Worm (Caenorhabditis elegans) whole organism, L4 larva: Measurements from ENCODE around the gene T06E8.2.
"Not testable (repeated sequence)": the region's sequence is repeated elsewhere in the genome, so short reads cannot be mapped to it uniquely, and the experiment has no call there.

ENCODE experiments used
- R02D3.7 ChIP-seq: fragments of 150-350 bp; sonication (generic microtip); optimal IDR thresholded peaks from 3 replicates; lab custom pipeline; 2014; ENCODE audit warnings: missing biosample characterization, missing genetic modification characterization
- T20F7.1 ChIP-seq: fragments of 200-800 bp; sonication (Bioruptor generic); optimal IDR thresholded peaks from 2 replicates; lab custom pipeline; 2018; ENCODE audit warnings: mild to moderate bottlenecking, missing genetic modification characterization, missing compliant biosample characterization
- T26A8.4 ChIP-seq: fragments of 200-800 bp; sonication (Bioruptor generic); IDR thresholded peaks from 2 replicates; pipeline ENCODE4 v1.3.6; 2022; ENCODE audit warnings: missing genetic modification characterization, missing compliant biosample characterization
- Y105C5A.15 ChIP-seq: fragments of 200-800 bp; sonication (Bioruptor generic); IDR thresholded peaks from 2 replicates; pipeline ENCODE4 v1.3.6; 2022; ENCODE audit warnings: missing genetic modification characterization, missing compliant biosample characterization
- Y48G9A.11 ChIP-seq: fragments of 200-800 bp; sonication (Bioruptor generic); IDR thresholded peaks from 2 replicates; pipeline ENCODE4 v1.3.6; 2022; ENCODE audit warnings: missing genetic modification reagents, missing genetic modification characterization, missing compliant biosample characterization
- Y75B8A.6 ChIP-seq: fragments of 200-800 bp; sonication (Bioruptor generic); IDR thresholded peaks from 2 replicates; pipeline ENCODE4 v1.3.6; 2022; ENCODE audit warnings: missing genetic modification reagents, missing genetic modification characterization, missing compliant biosample characterization
- aha-1 ChIP-seq: fragments of 150-350 bp; peaks from one replicate; lab custom pipeline; 2014; ENCODE audit warnings: missing biosample characterization, missing genetic modification characterization
- arid-1 ChIP-seq: fragments of 200-800 bp; sonication (Bioruptor generic); conservative IDR thresholded peaks from 2 replicates; pipeline ENCODE4 v1.3.6; 2022; ENCODE audit warnings: missing genetic modification reagents, missing genetic modification characterization, missing compliant biosample characterization
- ceh-20 ChIP-seq: fragments of 200-800 bp; sonication (Bioruptor generic); IDR thresholded peaks from 2 replicates; pipeline ENCODE4 v1.3.6; 2022; ENCODE audit warnings: missing genetic modification reagents, missing genetic modification characterization, missing compliant biosample characterization
- ceh-28 ChIP-seq: fragments of 150-350 bp; optimal IDR thresholded peaks from 2 replicates; lab custom pipeline; 2014; ENCODE audit warnings: missing biosample characterization, missing genetic modification reagents, missing genetic modification characterization
- ceh-32 ChIP-seq: sonication (generic microtip); optimal IDR thresholded peaks from 2 replicates; lab custom pipeline; 2016; ENCODE audit warnings: mild to moderate bottlenecking, missing genetic modification characterization, missing compliant biosample characterization; ENCODE audit not compliant: poor library complexity
- ceh-44 ChIP-seq: fragments of 200-800 bp; sonication (Bioruptor generic); IDR thresholded peaks from 2 replicates; pipeline ENCODE4 v1.3.6; 2022; ENCODE audit warnings: missing genetic modification reagents, missing genetic modification characterization, missing compliant biosample characterization
- ceh-62 ChIP-seq: sonication (generic microtip); optimal IDR thresholded peaks from 2 replicates; lab custom pipeline; 2017; ENCODE audit warnings: missing biosample characterization, missing genetic modification characterization
- ces-1 ChIP-seq: fragments of 150-350 bp; sonication (generic microtip); optimal IDR thresholded peaks from 4 replicates; lab custom pipeline; 2014; ENCODE audit warnings: missing biosample characterization, missing genetic modification reagents, missing genetic modification characterization
- ctbp-1 ChIP-seq: fragments of 200-800 bp; sonication (Bioruptor generic); IDR thresholded peaks from 2 replicates; pipeline ENCODE4 v1.3.6; 2022; ENCODE audit warnings: missing genetic modification reagents, missing genetic modification characterization, missing compliant biosample characterization
- daf-19 ChIP-seq: fragments of 200-800 bp; sonication (Bioruptor generic); conservative IDR thresholded peaks from 2 replicates; pipeline ENCODE4 v1.3.6; 2022; ENCODE audit warnings: missing genetic modification characterization, missing compliant biosample characterization
- dmd-6 ChIP-seq: fragments of 200-800 bp; sonication (Bioruptor generic); IDR thresholded peaks from 2 replicates; pipeline ENCODE4 v1.3.6; 2022; ENCODE audit warnings: missing genetic modification reagents, missing genetic modification characterization, missing compliant biosample characterization
- dmd-8 ChIP-seq: fragments of 200-800 bp; sonication (Bioruptor generic); IDR thresholded peaks from 2 replicates; pipeline ENCODE4 v1.3.6; 2022; ENCODE audit warnings: missing genetic modification characterization, missing compliant biosample characterization
- dmd-9 ChIP-seq: fragments of 200-800 bp; sonication (Bioruptor generic); IDR thresholded peaks from 2 replicates; pipeline ENCODE4 v1.3.6; 2022; ENCODE audit warnings: missing genetic modification reagents, missing genetic modification characterization, missing compliant biosample characterization
- dve-1 ChIP-seq: sonication (generic microtip); optimal IDR thresholded peaks from 2 replicates; lab custom pipeline; 2017; ENCODE audit warnings: antibody characterized with exemption, mild to moderate bottlenecking, missing genetic modification characterization, missing compliant biosample characterization; ENCODE audit not compliant: insufficient read depth
- egl-43 ChIP-seq: fragments of 200-800 bp; sonication (Bioruptor generic); IDR thresholded peaks from 2 replicates; pipeline ENCODE4 v1.3.6; 2022; ENCODE audit warnings: missing genetic modification reagents, missing genetic modification characterization, missing compliant biosample characterization
- hmg-1.1 ChIP-seq: fragments of 200-800 bp; sonication (Bioruptor generic); IDR thresholded peaks from 2 replicates; pipeline ENCODE4 v1.3.6; 2022; ENCODE audit warnings: missing genetic modification reagents, missing genetic modification characterization, missing compliant biosample characterization
- lin-13 ChIP-seq: fragments of 150-350 bp; optimal IDR thresholded peaks from 2 replicates; lab custom pipeline; 2014; ENCODE audit warnings: missing biosample characterization, missing genetic modification reagents, missing genetic modification characterization
- lin-29 ChIP-seq: fragments of 200-800 bp; sonication (Bioruptor generic); IDR thresholded peaks from 2 replicates; pipeline ENCODE4 v1.3.6; 2022; ENCODE audit warnings: missing genetic modification reagents, missing genetic modification characterization, missing compliant biosample characterization
- lin-38 ChIP-seq: fragments of 200-800 bp; sonication (Bioruptor generic); IDR thresholded peaks from 2 replicates; pipeline ENCODE4 v1.3.6; 2022; ENCODE audit warnings: missing genetic modification reagents, missing genetic modification characterization, missing compliant biosample characterization
- madf-9 ChIP-seq: fragments of 200-800 bp; sonication (Bioruptor generic); conservative IDR thresholded peaks from 2 replicates; pipeline ENCODE4 v1.3.6; 2022; ENCODE audit warnings: missing genetic modification reagents, missing genetic modification characterization, missing compliant biosample characterization
- mdt-29 ChIP-seq: fragments of 200-800 bp; sonication (Bioruptor generic); IDR thresholded peaks from 2 replicates; pipeline ENCODE4 v1.3.6; 2022; ENCODE audit warnings: missing genetic modification reagents, missing genetic modification characterization, missing compliant biosample characterization
- mxl-3 ChIP-seq: fragments of 200-800 bp; sonication (Bioruptor generic); optimal IDR thresholded peaks from 2 replicates; lab custom pipeline; 2018; ENCODE audit warnings: mild to moderate bottlenecking, missing genetic modification characterization, missing compliant biosample characterization
- nhr-102 ChIP-seq: sonication (generic microtip); optimal IDR thresholded peaks from 2 replicates; lab custom pipeline; 2016; ENCODE audit warnings: mild to moderate bottlenecking, missing genetic modification characterization, moderate library complexity, missing compliant biosample characterization
- nhr-41 ChIP-seq: fragments of 200-800 bp; sonication (Bioruptor generic); IDR thresholded peaks from 2 replicates; pipeline ENCODE4 v1.3.6; 2022; ENCODE audit warnings: missing genetic modification reagents, missing genetic modification characterization, missing compliant biosample characterization
- nhr-42 ChIP-seq: fragments of 200-800 bp; sonication (Bioruptor generic); IDR thresholded peaks from 2 replicates; pipeline ENCODE4 v1.3.6; 2022; ENCODE audit warnings: missing genetic modification characterization, missing compliant biosample characterization
- nhr-76 ChIP-seq: fragments of 150-350 bp; optimal IDR thresholded peaks from 2 replicates; lab custom pipeline; 2014; ENCODE audit warnings: missing biosample characterization, missing genetic modification characterization
- pha-4 ChIP-seq, 2 experiments: fragments of 150-350 bp in 1 of 2; fragments of 200-800 bp in 1 of 2; sonication (Bioruptor generic) in 1 of 2; IDR thresholded peaks in 1 of 2; optimal IDR thresholded peaks in 1 of 2; 2 replicates each; pipeline versions ENCODE4 v1.3.6 to Lab custom; 2014 to 2022; ENCODE audit warnings: missing genetic modification characterization in 2 of 2, missing genetic modification reagents in 2 of 2, missing biosample characterization in 1 of 2, missing compliant biosample characterization in 1 of 2
- rbr-2 ChIP-seq: sonication (generic microtip); optimal IDR thresholded peaks from 2 replicates; lab custom pipeline; 2016; ENCODE audit warnings: missing genotype, missing genetic modification characterization, missing compliant biosample characterization
- set-16 ChIP-seq: fragments of 200-800 bp; sonication (Bioruptor generic); IDR thresholded peaks from 2 replicates; pipeline ENCODE4 v1.3.6; 2022; ENCODE audit warnings: missing genetic modification reagents, missing genetic modification characterization, missing compliant biosample characterization
- spr-3 ChIP-seq: fragments of 200-800 bp; sonication (Bioruptor generic); optimal IDR thresholded peaks from 2 replicates; lab custom pipeline; 2018; ENCODE audit warnings: mild to moderate bottlenecking, missing genetic modification characterization, missing compliant biosample characterization
- unc-130 ChIP-seq: sonication (generic microtip); optimal IDR thresholded peaks from 2 replicates; lab custom pipeline; 2016; ENCODE audit warnings: missing genetic modification reagents, missing genetic modification characterization, missing compliant biosample characterization
- vab-7 ChIP-seq: fragments of 200-800 bp; sonication (Bioruptor generic); IDR thresholded peaks from 2 replicates; pipeline ENCODE4 v1.3.6; 2022; ENCODE audit warnings: missing genetic modification reagents, missing genetic modification characterization, missing compliant biosample characterization
- zag-1 ChIP-seq: fragments of 150-350 bp; optimal IDR thresholded peaks from 2 replicates; lab custom pipeline; 2014; ENCODE audit warnings: missing biosample characterization, missing genetic modification characterization
- zfp-3 ChIP-seq: fragments of 200-800 bp; sonication (Bioruptor generic); conservative IDR thresholded peaks from 2 replicates; pipeline ENCODE4 v1.3.6; 2022; ENCODE audit warnings: missing genetic modification reagents, missing genetic modification characterization, missing compliant biosample characterization
- zip-11 ChIP-seq: fragments of 200-800 bp; sonication (Bioruptor generic); IDR thresholded peaks from 2 replicates; pipeline ENCODE4 v1.3.6; 2022; ENCODE audit warnings: missing genetic modification characterization, missing compliant biosample characterization

The T06E8.2 gene

ce11 chrV:10051855-10052254 lies 15.6 kb upstream of the T06E8.2 start, which contains the start of gene str-118:
Gene str-118 (plus strand): TSS chrV:10052155.
- TF ChIP-seq spr-3 (no peak), mxl-3 (no peak), vab-7 (GFP tag; lab: Robert Waterston, UW) (no peak), R02D3.7 (tag; lab: Kevin White, UChicago) (no peak)

DNA sequence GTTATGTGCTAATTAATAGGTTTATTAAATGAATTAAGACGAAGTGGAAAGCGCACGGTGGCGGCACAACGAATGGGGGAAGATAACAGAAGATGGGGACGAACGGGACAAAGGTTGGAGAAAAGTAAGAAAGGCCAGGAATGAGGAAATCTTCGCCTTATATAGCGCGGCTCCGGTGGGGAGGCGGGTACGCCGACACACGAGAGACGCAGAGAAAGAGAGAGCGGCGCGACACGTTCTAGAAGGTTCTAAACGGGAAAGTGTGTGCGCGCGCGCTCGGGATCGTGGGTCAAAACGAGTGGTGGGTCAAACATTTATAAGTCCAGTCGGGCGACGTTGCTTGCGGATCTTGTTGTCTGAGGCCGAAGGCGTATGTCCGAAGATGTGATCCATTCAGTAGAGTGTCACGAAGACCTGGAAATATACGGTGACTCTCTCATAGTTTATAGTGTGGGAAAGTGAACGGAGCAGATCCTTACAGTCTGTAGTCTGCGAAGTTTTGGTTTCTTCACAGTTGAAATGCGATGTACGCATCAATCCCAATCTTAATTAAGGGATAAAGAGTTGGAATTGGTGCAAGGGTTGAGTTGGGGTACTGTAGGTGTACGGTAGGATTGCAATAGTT lies 13.1 kb upstream of the T06E8.2 start:
- TF ChIP-seq set-16 (GFP tag; lab: Robert Waterston, UW) (peak; percentile 89), pha-4 (GFP tag; IDR thresholded peaks at IDR 0.05; lab: Robert Waterston, UW) (peak; percentile 65), ceh-20 (GFP tag; lab: Robert Waterston, UW) (peak; percentile 61; the same call in 1 of the 2 replicates), T26A8.4 (GFP tag; lab: Robert Waterston, UW) (peak; percentile 72), mdt-29 (GFP tag; lab: Robert Waterston, UW) (peak; percentile 64), dmd-8 (GFP tag; lab: Robert Waterston, UW) (0 out of 2 replicates have a peak, but pooled peaks have one; percentile 26), dmd-6 (GFP tag; lab: Robert Waterston, UW) (peak; percentile 67), lin-29 (GFP tag; lab: Robert Waterston, UW) (peak; percentile 51; the same call in 1 of the 2 replicates), nhr-102 (tag; lab: Kevin White, UChicago) (peak; percentile 16), ctbp-1 (0 out of 2 replicates have a peak, but pooled peaks have one; percentile 20), nhr-41 (peak; percentile 75; the same call in 1 of the 2 replicates), arid-1 (GFP tag; lab: Robert Waterston, UW) (peak; percentile 31; the same call in 1 of the 2 replicates), ceh-44 (GFP tag; lab: Robert Waterston, UW) (0 out of 2 replicates have a peak, but pooled peaks have one; percentile 50), dmd-9 (GFP tag; lab: Robert Waterston, UW) (0 out of 2 replicates have a peak, but pooled peaks have one; percentile 36), vab-7 (GFP tag; lab: Robert Waterston, UW) (0 out of 2 replicates have a peak, but pooled peaks have one; percentile 21), lin-38 (GFP tag; lab: Robert Waterston, UW) (peak; percentile 69), zfp-3 (GFP tag; lab: Robert Waterston, UW) (0 out of 2 replicates have a peak, but pooled peaks have one; percentile 54), madf-9 (GFP tag; lab: Robert Waterston, UW) (0 out of 2 replicates have a peak, but pooled peaks have one; percentile 56), Y48G9A.11 (peak; percentile 31; the same call in 1 of the 2 replicates), hmg-1.1 (GFP tag; lab: Robert Waterston, UW) (peak; percentile 64; the same call in 1 of the 2 replicates)
- not testable (repeated sequence) for TF ChIP-seq pha-4 (tag; optimal IDR thresholded peaks at IDR 0.05; lab: Kevin White, UChicago)
- TF ChIP-seq, all 104 proteins: peak for 20; not testable (repeated sequence) for 84

- TF ChIP-seq T26A8.4 (GFP tag; lab: Robert Waterston, UW) (no peak), egl-43 (GFP tag; lab: Robert Waterston, UW) (peak; percentile 22; the same call in 1 of the 2 replicates)
- TF ChIP-seq, all 104 proteins: peak for 1
Measured at ce11 chrV:10047189-10047588, 11.0 kb upstream of the T06E8.2 start.

DNA sequence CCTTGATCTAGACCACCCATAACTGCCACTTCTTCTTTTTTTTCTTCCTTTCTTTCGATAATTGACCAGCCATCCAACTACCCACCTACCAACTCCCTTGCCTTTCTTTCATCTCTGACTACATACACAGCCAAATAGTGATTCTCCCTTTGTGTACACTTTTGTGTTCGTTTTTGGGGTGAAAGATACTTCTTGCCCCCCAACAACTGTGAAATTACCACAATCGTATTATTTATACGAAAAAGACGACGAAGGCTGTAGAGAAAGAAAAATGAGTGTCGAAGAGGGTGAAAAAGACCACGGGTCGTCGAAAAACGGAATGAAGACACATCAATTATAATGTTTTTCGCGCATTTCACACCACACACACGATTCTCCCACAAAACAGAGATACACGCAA lies 10.3 kb upstream of the T06E8.2 start:
- no peak for TF ChIP-seq daf-19 (GFP tag; lab: Robert Waterston, UW)
- TF ChIP-seq dmd-8 (GFP tag; lab: Robert Waterston, UW) = 0 out of 2 replicates have a peak, but pooled peaks have one; percentile 25
- TF ChIP-seq nhr-76 (tag; lab: Kevin White, UChicago) = no peak
- no peak for TF ChIP-seq unc-130 (GFP tag; lab: Kevin White, UChicago)
- no peak for TF ChIP-seq lin-13
- TF ChIP-seq zip-11 (GFP tag; lab: Robert Waterston, UW) = no peak
- no peak for TF ChIP-seq T20F7.1 (GFP tag; lab: Kevin White, UChicago)
- TF ChIP-seq Y48G9A.11 = no peak
- TF ChIP-seq egl-43 (GFP tag; lab: Robert Waterston, UW) = no peak
- TF ChIP-seq nhr-102 (tag; lab: Kevin White, UChicago) = no peak
- no peak for TF ChIP-seq rbr-2 (tag; lab: Kevin White, UChicago)
- no peak for TF ChIP-seq ceh-44 (GFP tag; lab: Robert Waterston, UW)
- TF ChIP-seq nhr-42 = no peak
- no peak for TF ChIP-seq ceh-28 (tag; lab: Kevin White, UChicago)
- peak; percentile 86 for TF ChIP-seq aha-1 (tag; lab: Kevin White, UChicago)
- no peak for TF ChIP-seq Y105C5A.15 (GFP tag; lab: Robert Waterston, UW)
- TF ChIP-seq ceh-32 (tag; lab: Kevin White, UChicago) = no peak
- no peak for TF ChIP-seq mdt-29 (GFP tag; lab: Robert Waterston, UW)
- TF ChIP-seq ces-1 (GFP tag; lab: Kevin White, UChicago) = no peak
- no peak for TF ChIP-seq mxl-3
- TF ChIP-seq ceh-62 (tag; lab: Kevin White, UChicago) = no peak
- no peak for TF ChIP-seq zag-1 (tag; lab: Kevin White, UChicago)
- TF ChIP-seq R02D3.7 (tag; lab: Kevin White, UChicago) = no peak
- no peak for TF ChIP-seq Y75B8A.6 (GFP tag; lab: Robert Waterston, UW)
- TF ChIP-seq dve-1 (tag; lab: Kevin White, UChicago) = no peak
